Worm (Caenorhabditis elegans) whole organism, young adult: ENCODE data around the gene F53B3.6.

Source experiments
- B0261.1 ChIP-seq: sonication (generic microtip); optimal IDR thresholded peaks from 2 replicates; lab custom pipeline; 2016; ENCODE audit warnings: mild to moderate bottlenecking, missing genetic modification characterization, moderate library complexity, missing compliant biosample characterization
- C06A6.2 ChIP-seq: fragments of 200-800 bp; sonication (Bioruptor generic); conservative IDR thresholded peaks from 2 replicates; pipeline ENCODE4 v1.3.6; 2022; ENCODE audit warnings: missing genetic modification characterization, missing compliant biosample characterization
- F23B12.7 ChIP-seq: sonication (generic microtip); optimal IDR thresholded peaks from 2 replicates; lab custom pipeline; 2017; ENCODE audit warnings: missing genetic modification characterization, mild to moderate bottlenecking, missing compliant biosample characterization, antibody characterized with exemption, moderate library complexity; ENCODE audit not compliant: insufficient read depth
- F55B11.4 ChIP-seq: sonication (generic microtip); optimal IDR thresholded peaks from 2 replicates; lab custom pipeline; 2016; ENCODE audit warnings: missing compliant biosample characterization, missing genetic modification characterization, borderline replicate concordance; ENCODE audit not compliant: insufficient read depth
- T26A5.8 ChIP-seq: sonication (generic microtip); optimal IDR thresholded peaks from 2 replicates; lab custom pipeline; 2016; ENCODE audit warnings: missing genetic modification characterization, missing compliant biosample characterization
- Y53F4B.3 ChIP-seq: fragments of 200-800 bp; sonication (Bioruptor generic); IDR thresholded peaks from 2 replicates; pipeline ENCODE4 v1.3.6; 2022; ENCODE audit warnings: missing genetic modification reagents, missing genetic modification characterization, missing compliant biosample characterization
- Y67H2A.10 ChIP-seq: fragments of 200-800 bp; sonication (Bioruptor generic); conservative IDR thresholded peaks from 2 replicates; pipeline ENCODE4 v1.3.6; 2022; ENCODE audit warnings: missing genetic modification reagents, missing genetic modification characterization, missing compliant biosample characterization
- akir-1 ChIP-seq: fragments of 200-800 bp; sonication (Bioruptor generic); optimal IDR thresholded peaks from 2 replicates; lab custom pipeline; 2018; ENCODE audit warnings: mild to moderate bottlenecking, missing genetic modification characterization, moderate library complexity, missing compliant biosample characterization
- aptf-2 ChIP-seq: fragments of 200-800 bp; sonication (Bioruptor generic); conservative IDR thresholded peaks from 2 replicates; pipeline ENCODE4 v1.3.6; 2022; ENCODE audit warnings: missing genetic modification reagents, missing genetic modification characterization, missing compliant biosample characterization
- atf-7 ChIP-seq: sonication (generic microtip); optimal IDR thresholded peaks from 2 replicates; lab custom pipeline; 2017; ENCODE audit warnings: mild to moderate bottlenecking, missing genetic modification characterization, missing compliant biosample characterization
- attf-3 ChIP-seq: fragments of 200-800 bp; sonication (Bioruptor generic); conservative IDR thresholded peaks from 2 replicates; pipeline ENCODE4 v1.3.6; 2022; ENCODE audit warnings: missing genetic modification reagents, missing genetic modification characterization, missing compliant biosample characterization
- ceh-27 ChIP-seq: fragments of 200-800 bp; sonication (Bioruptor generic); optimal IDR thresholded peaks from 2 replicates; lab custom pipeline; 2018; ENCODE audit warnings: mild to moderate bottlenecking, missing genetic modification characterization, moderate library complexity, missing compliant biosample characterization
- die-1 ChIP-seq: sonication (generic microtip); optimal IDR thresholded peaks from 2 replicates; lab custom pipeline; 2016; ENCODE audit warnings: missing genotype, mild to moderate bottlenecking, missing genetic modification characterization, missing compliant biosample characterization
- dpff-1 ChIP-seq: sonication (generic microtip); optimal IDR thresholded peaks from 2 replicates; lab custom pipeline; 2017; ENCODE audit warnings: mild to moderate bottlenecking, missing genetic modification characterization, missing compliant biosample characterization
- efl-1 ChIP-seq: fragments of 150-350 bp; optimal IDR thresholded peaks from 2 replicates; lab custom pipeline; 2014; ENCODE audit warnings: missing biosample characterization, missing genetic modification reagents, missing genetic modification characterization
- fkh-3 ChIP-seq: sonication (generic microtip); optimal IDR thresholded peaks from 2 replicates; lab custom pipeline; 2016; ENCODE audit warnings: mild to moderate bottlenecking, missing genetic modification characterization, missing compliant biosample characterization
- hmg-20 ChIP-seq: fragments of 200-800 bp; sonication (Bioruptor generic); IDR thresholded peaks from 2 replicates; pipeline ENCODE4 v1.3.6; 2022; ENCODE audit warnings: missing genetic modification reagents, missing genetic modification characterization, missing compliant biosample characterization
- let-607 ChIP-seq, 2 experiments: fragments of 200-800 bp in 1 of 2; sonication (Bioruptor generic) in 1 of 2; sonication (generic microtip) in 1 of 2; optimal IDR thresholded peaks; 2 replicates each; lab custom pipeline; 2016 to 2018; ENCODE audit warnings: mild to moderate bottlenecking in 2 of 2, missing compliant biosample characterization in 2 of 2, missing genetic modification characterization in 2 of 2, moderate library complexity in 2 of 2, missing genotype in 1 of 2
- lin-35 ChIP-seq, 3 experiments: fragments of 150-350 bp in 2 of 3; sonication (generic microtip) in 1 of 3; optimal IDR thresholded peaks; 2 replicates each; lab custom pipeline; 2014 to 2018; ENCODE audit warnings: missing biosample characterization in 3 of 3, missing genetic modification characterization in 3 of 3, missing genetic modification reagents in 3 of 3
- lin-40 ChIP-seq: sonication (generic microtip); optimal IDR thresholded peaks from 2 replicates; lab custom pipeline; 2016; ENCODE audit warnings: missing genetic modification characterization, mild to moderate bottlenecking, missing compliant biosample characterization, missing genotype, missing genetic modification reagents
- lin-54 ChIP-seq: fragments of 200-800 bp; sonication (Bioruptor generic); optimal IDR thresholded peaks from 2 replicates; lab custom pipeline; 2018; ENCODE audit warnings: mild to moderate bottlenecking, missing genetic modification characterization, missing compliant biosample characterization
- lir-1 ChIP-seq: fragments of 200-800 bp; sonication (Bioruptor generic); conservative IDR thresholded peaks from 2 replicates; pipeline ENCODE4 v1.3.6; 2022; ENCODE audit warnings: missing genetic modification reagents, missing genetic modification characterization, missing compliant biosample characterization
- madf-6 ChIP-seq: fragments of 200-800 bp; sonication (Bioruptor generic); IDR thresholded peaks from 2 replicates; pipeline ENCODE4 v1.3.6; 2022; ENCODE audit warnings: missing genetic modification reagents, missing genetic modification characterization, missing compliant biosample characterization
- mcd-1 ChIP-seq: fragments of 200-800 bp; sonication (Bioruptor generic); IDR thresholded peaks from 2 replicates; pipeline ENCODE4 v1.3.6; 2022; ENCODE audit warnings: missing genetic modification reagents, missing genetic modification characterization, missing compliant biosample characterization
- mes-4 ChIP-seq: sonication (generic microtip); optimal IDR thresholded peaks from 2 replicates; lab custom pipeline; 2016; ENCODE audit warnings: missing genotype, missing genetic modification characterization, missing compliant biosample characterization
- nfya-2 ChIP-seq: fragments of 200-800 bp; sonication (Bioruptor generic); IDR thresholded peaks from 2 replicates; pipeline ENCODE4 v1.3.6; 2022; ENCODE audit warnings: missing genetic modification reagents, missing genetic modification characterization, missing compliant biosample characterization
- nhr-80 ChIP-seq: sonication (generic microtip); optimal IDR thresholded peaks from 2 replicates; lab custom pipeline; 2016; ENCODE audit warnings: missing genetic modification characterization, missing compliant biosample characterization
- nhr-90 ChIP-seq: sonication (generic microtip); optimal IDR thresholded peaks from 2 replicates; lab custom pipeline; 2016; ENCODE audit warnings: missing genotype, mild to moderate bottlenecking, missing genetic modification characterization, missing compliant biosample characterization
- pbrm-1 ChIP-seq: fragments of 200-800 bp; sonication (Bioruptor generic); IDR thresholded peaks from 2 replicates; pipeline ENCODE4 v1.3.6; 2022; ENCODE audit warnings: missing genetic modification reagents, missing genetic modification characterization, missing compliant biosample characterization
- pha-4 ChIP-seq: fragments of 150-350 bp; sonication (generic microtip); optimal IDR thresholded peaks from 2 replicates; lab custom pipeline; 2014; ENCODE audit warnings: missing biosample characterization, missing genetic modification reagents, missing genetic modification characterization
- repo-1 ChIP-seq: sonication (generic microtip); optimal IDR thresholded peaks from 2 replicates; lab custom pipeline; 2017; ENCODE audit warnings: mild to moderate bottlenecking, missing genetic modification characterization, missing compliant biosample characterization
- rpc-1 ChIP-seq, 2 experiments: fragments of 150-350 bp in 1 of 2; sonication (generic microtip) in 1 of 2; optimal IDR thresholded peaks; 2 replicates each; lab custom pipeline; 2014 to 2018; ENCODE audit warnings: missing biosample characterization in 1 of 2, missing genetic modification characterization in 1 of 2, missing genetic modification reagents in 1 of 2, missing genotype in 1 of 2
- snpc-1.3 ChIP-seq: sonication (generic microtip); optimal IDR thresholded peaks from 2 replicates; lab custom pipeline; 2017; ENCODE audit warnings: missing genetic modification characterization, mild to moderate bottlenecking, missing compliant biosample characterization, antibody characterized with exemption, moderate library complexity, missing genotype, missing genetic modification reagents; ENCODE audit not compliant: insufficient read depth
- snpc-4 ChIP-seq, 5 experiments: fragments of 150-350 bp in 1 of 5; sonication (generic microtip) in 4 of 5; optimal IDR thresholded peaks; 2 replicates each; lab custom pipeline; 2014 to 2018; ENCODE audit warnings: missing genetic modification characterization in 5 of 5, missing biosample characterization in 3 of 5, antibody characterized with exemption in 2 of 5, mild to moderate bottlenecking in 2 of 5, missing compliant biosample characterization in 2 of 5, missing genotype in 2 of 5, moderate library complexity in 2 of 5, missing genetic modification reagents in 1 of 5
- somi-1 ChIP-seq: fragments of 200-800 bp; sonication (Bioruptor generic); optimal IDR thresholded peaks from 2 replicates; lab custom pipeline; 2018; ENCODE audit warnings: mild to moderate bottlenecking, missing genetic modification characterization, missing compliant biosample characterization
- tbp1 ChIP-seq: fragments of 200-800 bp; sonication (Bioruptor generic); optimal IDR thresholded peaks from 2 replicates; lab custom pipeline; 2018; ENCODE audit warnings: mild to moderate bottlenecking, missing genetic modification characterization, missing compliant biosample characterization
- tlf-1 ChIP-seq: fragments of 200-800 bp; sonication (Bioruptor generic); optimal IDR thresholded peaks from 2 replicates; lab custom pipeline; 2018; ENCODE audit warnings: mild to moderate bottlenecking, missing genetic modification characterization, missing compliant biosample characterization
- unc-62 ChIP-seq: fragments of 150-350 bp; optimal IDR thresholded peaks from 2 replicates; lab custom pipeline; 2014; ENCODE audit warnings: missing biosample characterization, missing genetic modification reagents, missing genetic modification characterization
- zfh-2 ChIP-seq: fragments of 200-800 bp; sonication (Bioruptor generic); conservative IDR thresholded peaks from 2 replicates; pipeline ENCODE4 v1.3.6; 2022; ENCODE audit warnings: missing genetic modification reagents, missing genetic modification characterization, missing compliant biosample characterization
- ztf-18 ChIP-seq: sonication (generic microtip); optimal IDR thresholded peaks from 2 replicates; lab custom pipeline; 2016; ENCODE audit warnings: missing genotype, mild to moderate bottlenecking, missing genetic modification characterization, missing compliant biosample characterization
- ztf-3 ChIP-seq: fragments of 200-800 bp; sonication (Bioruptor generic); optimal IDR thresholded peaks from 2 replicates; lab custom pipeline; 2018; ENCODE audit warnings: mild to moderate bottlenecking, missing genetic modification characterization, missing compliant biosample characterization

F53B3.6 gene

ce11 chrX:2841754-2842153 is 22.3 kb upstream of the F53B3.6 start:
- no peak for TF ChIP-seq F55B11.4
- TF ChIP-seq ztf-3 = no peak
- no peak for TF ChIP-seq nfya-2 (GFP tag; lab: Robert Waterston, UW)
- TF ChIP-seq snpc-4 (GFP tag; optimal IDR thresholded peaks at IDR 0.05; lab: Kevin White, UChicago) = no peak
- no peak for TF ChIP-seq snpc-4 (tag; optimal IDR thresholded peaks at IDR 0.05; lab: Kevin White, UChicago)
- TF ChIP-seq nhr-80 (tag; lab: Kevin White, UChicago) = peak; percentile 59
- no peak for TF ChIP-seq somi-1 (GFP tag; lab: Kevin White, UChicago)
- TF ChIP-seq unc-62 (GFP tag; lab: Kevin White, UChicago) = no peak
- peak in 1 of 2 experiments; percentile 8 for TF ChIP-seq let-607 (tag; optimal IDR thresholded peaks at IDR 0.05; lab: Kevin White, UChicago)
- peak; percentile 28 for TF ChIP-seq lin-40 (tag; lab: Kevin White, UChicago)
- no peak for TF ChIP-seq fkh-3 (tag; lab: Kevin White, UChicago)

- TF ChIP-seq pbrm-1 (GFP tag; lab: Robert Waterston, UW) (0 out of 2 replicates have a peak, but pooled peaks have one; percentile 11), snpc-1.3 (tag; lab: Kevin White, UChicago) (no peak), madf-6 (GFP tag; lab: Robert Waterston, UW) (peak; percentile 11; the same call in 1 of the 2 replicates), T26A5.8 (tag; lab: Kevin White, UChicago) (no peak), snpc-4 (GFP tag; optimal IDR thresholded peaks at IDR 0.05; lab: Kevin White, UChicago) (no peak), snpc-4 (tag; optimal IDR thresholded peaks at IDR 0.05; lab: Kevin White, UChicago) (peak; percentile 35 to 89 (median 71))
These were observed 20.5 kb upstream of the F53B3.6 start for ce11 chrX:2843508-2843907.

ce11 chrX:2852388-2852908 is 11.6 kb upstream of the F53B3.6 start, which contains the start of gene kin-29:
TSS of gene kin-29 (minus strand) at chrX:2852438.
- TF ChIP-seq tlf-1 (GFP tag; lab: Kevin White, UChicago) = peak; percentile 22
- TF ChIP-seq mcd-1 (GFP tag; lab: Robert Waterston, UW) = peak; percentile 66; the same call in 1 of the 2 replicates
- peak; percentile 41 for TF ChIP-seq tbp1
- no peak for TF ChIP-seq aptf-2 (GFP tag; lab: Robert Waterston, UW)
- no peak for TF ChIP-seq efl-1
- peak; percentile 47 for TF ChIP-seq lin-54 (GFP tag; lab: Kevin White, UChicago)
- TF ChIP-seq pha-4 (tag; lab: Kevin White, UChicago) = no peak
- peak; percentile 36 for TF ChIP-seq die-1 (tag; lab: Kevin White, UChicago)
- no peak for TF ChIP-seq Y53F4B.3
- peak; percentile 64 for TF ChIP-seq atf-7 (tag; lab: Kevin White, UChicago)
- peak; percentile 76 for TF ChIP-seq nhr-80 (tag; lab: Kevin White, UChicago)
- peak; percentile 98 for TF ChIP-seq zfh-2
- peak; percentile 40 for TF ChIP-seq F23B12.7 (tag; lab: Kevin White, UChicago)
- TF ChIP-seq mes-4 (tag; lab: Kevin White, UChicago) = no peak
- TF ChIP-seq ceh-27 (GFP tag; lab: Kevin White, UChicago) = peak; percentile 79
- TF ChIP-seq nhr-90 (tag; lab: Kevin White, UChicago) = peak; percentile 22
- no peak for TF ChIP-seq dpff-1 (tag; lab: Kevin White, UChicago)
- no peak for TF ChIP-seq attf-3 (GFP tag; lab: Robert Waterston, UW)
- no peak; the same call in 1 of the 2 replicates for TF ChIP-seq Y67H2A.10 (GFP tag; lab: Robert Waterston, UW)
- no peak for TF ChIP-seq rpc-1 (optimal IDR thresholded peaks at IDR 0.05; lab: Kevin White, UChicago)
- TF ChIP-seq rpc-1 (tag; optimal IDR thresholded peaks at IDR 0.05; lab: Kevin White, UChicago) = no peak
- peak; percentile 24 for TF ChIP-seq B0261.1 (tag; lab: Kevin White, UChicago)
- peak; percentile 48; the same call in 1 of the 2 replicates for TF ChIP-seq C06A6.2 (GFP tag; lab: Robert Waterston, UW)
- TF ChIP-seq madf-6 (GFP tag; lab: Robert Waterston, UW) = peak; percentile 56; the same call in 1 of the 2 replicates
- TF ChIP-seq lin-35 (GFP tag; optimal IDR thresholded peaks at IDR 0.05; lab: Kevin White, UChicago) = peak in 1 of 3 experiments; percentile 68
- peak; percentile 59 for TF ChIP-seq ztf-18 (tag; lab: Kevin White, UChicago)
- peak; percentile 72; the same call in 1 of the 2 replicates for TF ChIP-seq lir-1 (GFP tag; lab: Robert Waterston, UW)
- TF ChIP-seq repo-1 (tag; lab: Kevin White, UChicago) = peak; percentile 64
- no peak for TF ChIP-seq akir-1 (GFP tag; lab: Kevin White, UChicago)
- TF ChIP-seq hmg-20 (GFP tag; lab: Robert Waterston, UW) = peak; percentile 51
- TF ChIP-seq somi-1 (GFP tag; lab: Kevin White, UChicago) = peak; percentile 61
- TF ChIP-seq let-607 (tag; optimal IDR thresholded peaks at IDR 0.05; lab: Kevin White, UChicago) = peak; percentile 37 to 55
- TF ChIP-seq snpc-4 (GFP tag; optimal IDR thresholded peaks at IDR 0.05; lab: Kevin White, UChicago) = peak; percentile 15
- peak in 3 of 4 experiments; percentile 43 to 66 (median 66) for TF ChIP-seq snpc-4 (tag; optimal IDR thresholded peaks at IDR 0.05; lab: Kevin White, UChicago)
